Worm (Caenorhabditis elegans) whole organism, late embryonic: ENCODE results near the gene F55B11.7.

ENCODE experiments used
- C38D4.7 ChIP-seq: fragments of 200-800 bp; sonication (Bioruptor generic); optimal IDR thresholded peaks from 2 replicates; lab custom pipeline; 2018; ENCODE audit warnings: mild to moderate bottlenecking, missing genetic modification characterization, moderate library complexity, missing compliant biosample characterization
- F13H6.1 ChIP-seq: sonication (generic microtip); optimal IDR thresholded peaks from 2 replicates; lab custom pipeline; 2016; ENCODE audit warnings: missing genetic modification characterization, missing compliant biosample characterization
- K02D7.2 ChIP-seq: sonication (generic microtip); optimal IDR thresholded peaks from 2 replicates; lab custom pipeline; 2017; ENCODE audit warnings: mild to moderate bottlenecking, missing genetic modification characterization, missing compliant biosample characterization
- T23F11.4 ChIP-seq: fragments of 200-800 bp; sonication (Bioruptor generic); optimal IDR thresholded peaks from 2 replicates; lab custom pipeline; 2018; ENCODE audit warnings: mild to moderate bottlenecking, missing genetic modification characterization, missing compliant biosample characterization
- Y22D7AL.16 ChIP-seq: sonication (generic microtip); optimal IDR thresholded peaks from 2 replicates; lab custom pipeline; 2016; ENCODE audit warnings: missing genetic modification characterization, missing compliant biosample characterization
- ahr-1 ChIP-seq: sonication (generic microtip); optimal IDR thresholded peaks from 2 replicates; lab custom pipeline; 2016; ENCODE audit warnings: missing genetic modification characterization, missing compliant biosample characterization
- ceh-14 ChIP-seq: sonication (generic microtip); optimal IDR thresholded peaks from 2 replicates; lab custom pipeline; 2016; ENCODE audit warnings: missing genotype, missing genetic modification characterization, missing compliant biosample characterization
- ceh-2 ChIP-seq: sonication (generic microtip); optimal IDR thresholded peaks from 2 replicates; lab custom pipeline; 2016; ENCODE audit warnings: missing genotype, missing genetic modification characterization, missing compliant biosample characterization
- ceh-22 ChIP-seq: sonication (generic microtip); optimal IDR thresholded peaks from 2 replicates; lab custom pipeline; 2017; ENCODE audit warnings: missing biosample characterization, missing genetic modification characterization
- ceh-24 ChIP-seq: sonication (generic microtip); optimal IDR thresholded peaks from 2 replicates; lab custom pipeline; 2016; ENCODE audit warnings: mild to moderate bottlenecking, missing genetic modification characterization, missing compliant biosample characterization
- ceh-9 ChIP-seq: sonication (generic microtip); optimal IDR thresholded peaks from 2 replicates; lab custom pipeline; 2016; ENCODE audit warnings: mild to moderate bottlenecking, missing genetic modification characterization, inconsistent platforms, missing compliant biosample characterization
- che-1 ChIP-seq: sonication (generic microtip); optimal IDR thresholded peaks from 2 replicates; lab custom pipeline; 2016; ENCODE audit warnings: mild to moderate bottlenecking, missing genetic modification characterization, missing compliant biosample characterization
- dmd-4 ChIP-seq: sonication (generic microtip); optimal IDR thresholded peaks from 2 replicates; lab custom pipeline; 2016; ENCODE audit warnings: borderline replicate concordance, missing genetic modification characterization, missing compliant biosample characterization
- dve-1 ChIP-seq: sonication (generic microtip); optimal IDR thresholded peaks from 2 replicates; lab custom pipeline; 2017; ENCODE audit warnings: antibody characterized with exemption, mild to moderate bottlenecking, missing genetic modification characterization, missing compliant biosample characterization
- elt-4 ChIP-seq: sonication (generic microtip); optimal IDR thresholded peaks from 2 replicates; lab custom pipeline; 2016; ENCODE audit warnings: missing genetic modification characterization, missing compliant biosample characterization
- fax-1 ChIP-seq: sonication (generic microtip); optimal IDR thresholded peaks from 2 replicates; lab custom pipeline; 2016; ENCODE audit warnings: missing genotype, missing genetic modification characterization, missing compliant biosample characterization
- fkh-10 ChIP-seq: fragments of 150-350 bp; optimal IDR thresholded peaks from 2 replicates; lab custom pipeline; 2014; ENCODE audit warnings: missing biosample characterization, missing genetic modification reagents, missing genetic modification characterization
- fkh-6 ChIP-seq: sonication (generic microtip); optimal IDR thresholded peaks from 2 replicates; lab custom pipeline; 2016; ENCODE audit warnings: missing genetic modification characterization, missing compliant biosample characterization
- hlh-13 ChIP-seq: fragments of 200-800 bp; sonication (Bioruptor generic); optimal IDR thresholded peaks from 2 replicates; lab custom pipeline; 2018; ENCODE audit warnings: mild to moderate bottlenecking, missing genetic modification characterization, missing compliant biosample characterization
- hlh-15 ChIP-seq: sonication (generic microtip); optimal IDR thresholded peaks from 2 replicates; lab custom pipeline; 2016; ENCODE audit warnings: missing genetic modification characterization, missing compliant biosample characterization
- hlh-6 ChIP-seq: sonication (generic microtip); optimal IDR thresholded peaks from 2 replicates; lab custom pipeline; 2016; ENCODE audit warnings: missing genotype, missing genetic modification characterization, missing compliant biosample characterization
- hlh-8 ChIP-seq: sonication (generic microtip); optimal IDR thresholded peaks from 2 replicates; lab custom pipeline; 2016; ENCODE audit warnings: missing genotype, missing genetic modification characterization, missing compliant biosample characterization
- lim-6 ChIP-seq: sonication (generic microtip); optimal IDR thresholded peaks from 2 replicates; lab custom pipeline; 2016; ENCODE audit warnings: missing genetic modification characterization, missing compliant biosample characterization
- mec-3 ChIP-seq: sonication (generic microtip); optimal IDR thresholded peaks from 2 replicates; lab custom pipeline; 2016; ENCODE audit warnings: borderline replicate concordance, missing genetic modification characterization, missing compliant biosample characterization
- npax-4 ChIP-seq: sonication (generic microtip); optimal IDR thresholded peaks from 2 replicates; lab custom pipeline; 2016; ENCODE audit warnings: missing genetic modification characterization, missing compliant biosample characterization
- odd-2 ChIP-seq: sonication (generic microtip); optimal IDR thresholded peaks from 2 replicates; lab custom pipeline; 2017; ENCODE audit warnings: antibody characterized with exemption, mild to moderate bottlenecking, missing genetic modification characterization, missing compliant biosample characterization
- pax-1 ChIP-seq: fragments of 150-350 bp; optimal IDR thresholded peaks from 2 replicates; lab custom pipeline; 2014; ENCODE audit warnings: missing biosample characterization, missing genetic modification characterization
- pros-1 ChIP-seq: fragments of 150-350 bp; optimal IDR thresholded peaks from 2 replicates; lab custom pipeline; 2014; ENCODE audit warnings: missing biosample characterization, missing genetic modification reagents, missing genetic modification characterization
- rnt-1 ChIP-seq: sonication (generic microtip); optimal IDR thresholded peaks from 2 replicates; lab custom pipeline; 2016; ENCODE audit warnings: missing genetic modification characterization, missing compliant biosample characterization
- sox-4 ChIP-seq: sonication (generic microtip); optimal IDR thresholded peaks from 2 replicates; lab custom pipeline; 2017; ENCODE audit warnings: mild to moderate bottlenecking, missing genetic modification characterization, inconsistent platforms, missing compliant biosample characterization
- syd-9 ChIP-seq: sonication (generic microtip); optimal IDR thresholded peaks from 2 replicates; lab custom pipeline; 2016; ENCODE audit warnings: mild to moderate bottlenecking, missing genetic modification characterization, moderate library complexity, missing compliant biosample characterization
- unc-42 ChIP-seq: sonication (generic microtip); optimal IDR thresholded peaks from 2 replicates; lab custom pipeline; 2016; ENCODE audit warnings: missing genotype, missing genetic modification characterization, missing compliant biosample characterization
- unc-55 ChIP-seq: sonication (generic microtip); optimal IDR thresholded peaks from 2 replicates; lab custom pipeline; 2017; ENCODE audit warnings: missing biosample characterization, missing genetic modification reagents, missing genetic modification characterization
- unc-86 ChIP-seq: sonication (generic microtip); optimal IDR thresholded peaks from 2 replicates; lab custom pipeline; 2016; ENCODE audit warnings: missing genetic modification characterization, missing compliant biosample characterization
- zip-5 ChIP-seq: sonication (generic microtip); optimal IDR thresholded peaks from 2 replicates; lab custom pipeline; 2016; ENCODE audit warnings: missing genetic modification characterization, missing compliant biosample characterization

The F55B11.7 gene

DNA sequence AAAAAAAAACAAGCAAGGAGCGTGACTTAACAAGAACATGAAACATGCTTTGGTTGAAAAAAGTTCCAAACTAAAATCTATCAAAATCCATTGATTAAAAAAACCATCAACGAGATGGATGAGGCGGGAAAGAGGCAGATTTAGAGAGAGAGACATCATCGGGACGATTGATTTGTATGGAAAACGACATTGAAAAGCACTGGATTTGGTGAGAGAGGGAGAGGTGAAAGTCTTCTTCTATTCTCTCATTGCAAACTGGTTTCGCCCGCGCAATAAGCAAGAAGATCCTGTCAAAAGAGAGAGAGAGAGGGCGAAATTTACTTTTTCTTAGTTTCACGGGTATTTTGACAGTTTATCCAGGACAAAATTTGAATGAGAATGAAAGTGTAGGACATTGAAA is 36.7 kb downstream of the F55B11.7 start:
- TF ChIP-seq F13H6.1 (tag; lab: Kevin White, UChicago) (no peak), elt-4 (tag; lab: Kevin White, UChicago) (no peak), ahr-1 (tag; lab: Kevin White, UChicago) (no peak), odd-2 (tag; lab: Kevin White, UChicago) (no peak), sox-4 (no peak), ceh-2 (tag; lab: Kevin White, UChicago) (no peak)

ce11 chrIV:14384194-14384593 is 37.6 kb downstream of the F55B11.7 start:
- TF ChIP-seq hlh-13 = no peak
- no peak for TF ChIP-seq hlh-6
- no peak for TF ChIP-seq ceh-9 (tag; lab: Kevin White, UChicago)
- no peak for TF ChIP-seq unc-55 (GFP tag; lab: Kevin White, UChicago)
- TF ChIP-seq fkh-6 (tag; lab: Kevin White, UChicago) = no peak
- no peak for TF ChIP-seq ceh-24 (tag; lab: Kevin White, UChicago)
- no peak for TF ChIP-seq ceh-14 (tag; lab: Kevin White, UChicago)
- TF ChIP-seq syd-9 (tag; lab: Kevin White, UChicago) = no peak

DNA sequence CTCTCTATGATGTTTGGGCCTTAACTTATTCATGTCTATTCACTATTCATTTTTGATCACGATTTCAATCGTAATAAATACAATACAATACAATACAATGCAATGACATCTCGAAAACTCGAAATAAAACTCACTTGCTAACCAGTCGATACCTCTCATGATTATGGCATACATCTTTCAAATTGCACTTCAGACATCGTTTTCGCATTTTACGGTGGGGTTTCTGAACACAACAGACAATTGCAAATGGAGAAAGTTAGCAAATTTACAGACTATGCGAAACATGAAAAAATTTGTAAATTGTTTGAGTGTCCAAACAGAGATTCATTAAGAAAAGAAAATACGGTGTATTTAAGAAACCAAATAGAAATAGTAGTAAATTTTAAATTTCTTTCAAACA is 38.4 kb downstream of the F55B11.7 start, which contains the start of gene paqr-3:
paqr-3 (minus strand) TSS at position 210 of the 400 bp plus-strand sequence.
- TF ChIP-seq K02D7.2 (no peak), ceh-2 (tag; lab: Kevin White, UChicago) (no peak), unc-86 (tag; lab: Kevin White, UChicago) (no peak)

DNA sequence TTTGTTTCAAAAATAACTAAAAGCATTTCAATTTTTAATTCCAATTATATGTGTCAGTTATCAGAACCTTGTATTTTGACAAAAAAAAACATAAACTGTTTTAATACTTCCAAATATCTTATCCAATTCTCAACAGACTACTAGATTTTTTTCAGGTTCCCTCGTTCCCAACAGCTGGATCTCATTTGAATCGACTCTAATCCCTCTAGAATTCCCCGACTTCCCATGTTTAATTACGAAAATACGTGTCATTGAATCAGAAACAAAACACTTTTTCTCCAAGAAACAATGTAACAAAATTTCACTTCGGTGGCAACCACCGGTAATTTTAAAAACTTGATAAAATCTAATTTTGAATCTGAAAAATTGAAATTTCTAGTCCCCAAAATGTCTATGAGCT is 42.6 kb downstream of the F55B11.7 start:
- no peak for TF ChIP-seq npax-4
- no peak for TF ChIP-seq pros-1
- TF ChIP-seq pax-1 (tag; lab: Kevin White, UChicago) = no peak
- no peak for TF ChIP-seq ceh-2 (tag; lab: Kevin White, UChicago)
- TF ChIP-seq unc-86 (tag; lab: Kevin White, UChicago) = no peak
- TF ChIP-seq Y22D7AL.16 (tag; lab: Kevin White, UChicago) = no peak
- TF ChIP-seq hlh-8 (tag; lab: Kevin White, UChicago) = no peak
- TF ChIP-seq ceh-24 (tag; lab: Kevin White, UChicago) = no peak
- TF ChIP-seq hlh-15 (tag; lab: Kevin White, UChicago) = no peak
- TF ChIP-seq unc-42 (tag; lab: Kevin White, UChicago) = no peak
- TF ChIP-seq dve-1 = no peak
- TF ChIP-seq ceh-22 (tag; lab: Kevin White, UChicago) = no peak
- no peak for TF ChIP-seq fkh-6 (tag; lab: Kevin White, UChicago)
- no peak for TF ChIP-seq fkh-10 (GFP tag; lab: Kevin White, UChicago)
- no peak for TF ChIP-seq rnt-1 (tag; lab: Kevin White, UChicago)
- no peak for TF ChIP-seq zip-5

- no peak for TF ChIP-seq C38D4.7 (GFP tag; lab: Kevin White, UChicago)
- TF ChIP-seq, all 69 proteins: peak for 0
Measured at ce11 chrIV:14377850-14378249, 44.0 kb downstream of the F55B11.7 start.

ce11 chrIV:14377267-14377814 is 44.5 kb downstream of the F55B11.7 start:
- TF ChIP-seq lim-6 (no peak), fax-1 (tag; lab: Kevin White, UChicago) (no peak), ceh-22 (tag; lab: Kevin White, UChicago) (no peak), mec-3 (tag; lab: Kevin White, UChicago) (no peak), hlh-6 (no peak), che-1 (tag; lab: Kevin White, UChicago) (no peak), T23F11.4 (GFP tag; lab: Kevin White, UChicago) (no peak), zip-5 (no peak), dmd-4 (tag; lab: Kevin White, UChicago) (no peak), ceh-9 (tag; lab: Kevin White, UChicago) (no peak)
